Fruit fly (Drosophila melanogaster): ENCODE results near the gene Xport-A.

Gene Xport-A

dm6 chr3R:19917739-19918138 lies 2.5 kb upstream of the Xport-A start, which contains the start of gene CG4465:
CG4465 (minus strand) TSS chr3R:19917839.
- no peak for TF ChIP-seq CG15269 (tag; optimal IDR thresholded peaks at IDR 0.05)
- TF ChIP-seq sr (GFP tag; IDR thresholded peaks at IDR 0.05) = no peak
- TF ChIP-seq CG11695 (GFP tag; IDR thresholded peaks at IDR 0.05) = no peak
- TF ChIP-seq Sin3A (optimal IDR thresholded peaks at IDR 0.05) = no peak
- TF ChIP-seq CG16813 (GFP tag; IDR thresholded peaks at IDR 0.05; ENCODE audit: partially characterized antibody) = no peak
- TF ChIP-seq zen2 (GFP tag; IDR thresholded peaks at IDR 0.05; ENCODE audit: partially characterized antibody) = no peak
- no peak for TF ChIP-seq CG10147 (GFP tag; optimal IDR thresholded peaks at IDR 0.05)
- no peak for TF ChIP-seq CG7271 (tag; optimal IDR thresholded peaks at IDR 0.05)
- TF ChIP-seq Scr (GFP tag; IDR thresholded peaks at IDR 0.05; ENCODE audit: partially characterized antibody) = no peak
- TF ChIP-seq CG6689 (GFP tag; IDR thresholded peaks at IDR 0.05) = no peak
- no peak for TF ChIP-seq aop (GFP tag; IDR thresholded peaks at IDR 0.05)
- no peak for TF ChIP-seq CHES-1-like (GFP tag; optimal IDR thresholded peaks at IDR 0.05)
- TF ChIP-seq Six4 (GFP tag; optimal IDR thresholded peaks at IDR 0.05) = no peak
- TF ChIP-seq Fer2 (tag; optimal IDR thresholded peaks at IDR 0.05) = no peak
- no peak for TF ChIP-seq chif (GFP tag; optimal IDR thresholded peaks at IDR 0.05)
- TF ChIP-seq Bteb2 (GFP tag; optimal IDR thresholded peaks at IDR 0.05) = no peak

dm6 chr3R:19911030-19911429 lies 4.2 kb downstream of the Xport-A start:
- TF ChIP-seq Ets65A (GFP tag) (peak; percentile 91), schlank (tag; optimal IDR thresholded peaks at IDR 0.05) (no peak), Tbp (GFP tag; optimal IDR thresholded peaks at IDR 0.05) (no peak), Med (GFP tag) (peak; percentile 69), az2 (GFP tag; optimal IDR thresholded peaks at IDR 0.05) (no peak), Blimp-1 (GFP tag; optimal IDR thresholded peaks at IDR 0.05) (no peak), CG12744 (GFP tag; optimal IDR thresholded peaks at IDR 0.05) (no peak), pho (GFP tag; optimal IDR thresholded peaks at IDR 0.05) (no peak), vfl (GFP tag; optimal IDR thresholded peaks at IDR 0.05) (no peak)

dm6 chr3R:19910302-19911029 lies 4.7 kb downstream of the Xport-A start:
- TF ChIP-seq CG12219 (GFP tag; optimal IDR thresholded peaks at IDR 0.05) (no peak), ATbp (GFP tag; optimal IDR thresholded peaks at IDR 0.05) (peak; percentile 19), Spps (tag; optimal IDR thresholded peaks at IDR 0.05) (no peak), CG15011 (GFP tag; optimal IDR thresholded peaks at IDR 0.05) (no peak), hkb (optimal IDR thresholded peaks at IDR 0.05) (no peak), hkb (GFP tag; IDR thresholded peaks at IDR 0.05) (0 out of 2 replicates have a peak, but pooled peaks have one; percentile 6), Eip74EF (GFP tag; optimal IDR thresholded peaks at IDR 0.05) (peak in 1 of 2 experiments; percentile 34), pros (GFP tag; optimal IDR thresholded peaks at IDR 0.05) (no peak), nerfin-1 (tag; optimal IDR thresholded peaks at IDR 0.05) (no peak), Hr78 (GFP tag; optimal IDR thresholded peaks at IDR 0.05) (peak in 1 of 2 experiments; percentile 78), Dfd (GFP tag; optimal IDR thresholded peaks at IDR 0.05) (no peak), btn (GFP tag; optimal IDR thresholded peaks at IDR 0.05) (no peak), CG34376 (GFP tag; optimal IDR thresholded peaks at IDR 0.05) (peak; percentile 25), BEAF-32 (GFP tag; optimal IDR thresholded peaks at IDR 0.05) (no peak), exex (tag; optimal IDR thresholded peaks at IDR 0.05) (peak; percentile 15)

All from whole organism, embryonic.